Worm (Caenorhabditis elegans) whole organism, mixed stage, embryonic: ENCODE results near the gene M106.3.
"Not testable (repeated sequence)": the region's sequence is repeated elsewhere in the genome, so short reads cannot be mapped to it uniquely, and the experiment has no call there.

Experiments used
- M03D4.4 ChIP-seq: sonication (generic microtip); optimal IDR thresholded peaks from 2 replicates; lab custom pipeline; 2017; ENCODE audit warnings: mild to moderate bottlenecking, missing genetic modification characterization, missing compliant biosample characterization
- blmp-1 ChIP-seq: fragments of 150-350 bp; optimal IDR thresholded peaks from 2 replicates; lab custom pipeline; 2014; ENCODE audit warnings: missing biosample characterization, missing genetic modification characterization
- ceh-43 ChIP-seq: fragments of 200-800 bp; sonication (Bioruptor generic); optimal IDR thresholded peaks from 2 replicates; lab custom pipeline; 2018; ENCODE audit warnings: mild to moderate bottlenecking, missing genetic modification characterization, moderate library complexity, missing compliant biosample characterization
- lin-13 ChIP-seq: fragments of 150-350 bp; optimal IDR thresholded peaks from 2 replicates; lab custom pipeline; 2014; ENCODE audit warnings: missing biosample characterization, missing genetic modification characterization
- lsy-2 ChIP-seq: fragments of 150-350 bp; optimal IDR thresholded peaks from 2 replicates; lab custom pipeline; 2014; ENCODE audit warnings: missing biosample characterization, missing genetic modification characterization
- mls-2 ChIP-seq: sonication (generic microtip); optimal IDR thresholded peaks from 2 replicates; lab custom pipeline; 2016; ENCODE audit warnings: mild to moderate bottlenecking, missing genetic modification characterization, moderate library complexity, missing compliant biosample characterization
- nhr-12 ChIP-seq: fragments of 150-350 bp; optimal IDR thresholded peaks from 2 replicates; lab custom pipeline; 2014; ENCODE audit warnings: missing biosample characterization, missing genetic modification characterization
- nhr-237 ChIP-seq: fragments of 150-350 bp; optimal IDR thresholded peaks from 2 replicates; lab custom pipeline; 2014; ENCODE audit warnings: missing biosample characterization, missing genetic modification characterization
- pha-4 ChIP-seq: fragments of 150-350 bp; optimal IDR thresholded peaks from 2 replicates; lab custom pipeline; 2018; ENCODE audit warnings: missing biosample characterization, missing genetic modification reagents, missing genetic modification characterization
- sem-2 ChIP-seq: fragments of 200-800 bp; sonication (Bioruptor generic); optimal IDR thresholded peaks from 2 replicates; lab custom pipeline; 2018; ENCODE audit warnings: mild to moderate bottlenecking, missing genetic modification characterization, missing compliant biosample characterization
- snpc-4 ChIP-seq: fragments of 150-350 bp; optimal IDR thresholded peaks from 2 replicates; lab custom pipeline; 2014; ENCODE audit warnings: missing biosample characterization, missing genetic modification characterization
- unc-39 ChIP-seq: fragments of 150-350 bp; optimal IDR thresholded peaks from 2 replicates; lab custom pipeline; 2014; ENCODE audit warnings: missing biosample characterization, missing genetic modification characterization
- ztf-11 ChIP-seq: fragments of 150-350 bp; optimal IDR thresholded peaks from 2 replicates; lab custom pipeline; 2014; ENCODE audit warnings: missing biosample characterization, missing genetic modification characterization

DNA sequence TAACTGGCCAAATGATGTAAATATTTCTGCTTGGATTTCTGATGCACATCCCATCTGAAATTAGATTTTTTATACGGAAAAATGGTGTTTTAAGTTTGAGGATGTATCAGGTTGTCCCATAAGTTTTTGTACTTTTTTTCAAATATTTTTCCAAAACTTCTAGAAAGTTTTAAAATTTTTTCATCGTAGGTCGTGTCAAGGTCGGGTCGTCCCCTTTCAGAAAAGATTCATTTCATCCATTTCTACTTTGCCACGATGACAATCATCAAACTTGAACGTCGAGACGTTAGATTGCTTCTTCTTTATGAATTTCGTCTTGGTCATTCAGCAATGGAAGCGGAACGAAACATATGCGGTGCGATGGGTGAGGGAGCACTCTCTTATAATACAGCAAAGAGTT is 43.7 kb upstream of the M106.3 start, which contains the start of gene sra-12:
- TF ChIP-seq snpc-4 (tag; lab: Kevin White, UChicago); unc-39 (tag; lab: Kevin White, UChicago); nhr-237 (tag; lab: Kevin White, UChicago); lin-13 (tag; lab: Kevin White, UChicago); M03D4.4 (tag; lab: Kevin White, UChicago); nhr-12 (tag; lab: Kevin White, UChicago); lsy-2 (tag; lab: Kevin White, UChicago); ceh-43 (GFP tag; lab: Kevin White, UChicago); mls-2 (tag; lab: Kevin White, UChicago); blmp-1 (tag; lab: Kevin White, UChicago); pha-4 (tag; lab: Kevin White, UChicago); ztf-11 (tag; lab: Kevin White, UChicago); sem-2 (GFP tag; lab: Kevin White, UChicago): not testable (repeated sequence)
